Fruit fly (Drosophila melanogaster): ENCODE results near the gene CG34331.
"Not testable (repeated sequence)": the region's sequence is repeated elsewhere in the genome, so short reads cannot be mapped to it uniquely, and the experiment has no call there.

Gene CG34331

DNA sequence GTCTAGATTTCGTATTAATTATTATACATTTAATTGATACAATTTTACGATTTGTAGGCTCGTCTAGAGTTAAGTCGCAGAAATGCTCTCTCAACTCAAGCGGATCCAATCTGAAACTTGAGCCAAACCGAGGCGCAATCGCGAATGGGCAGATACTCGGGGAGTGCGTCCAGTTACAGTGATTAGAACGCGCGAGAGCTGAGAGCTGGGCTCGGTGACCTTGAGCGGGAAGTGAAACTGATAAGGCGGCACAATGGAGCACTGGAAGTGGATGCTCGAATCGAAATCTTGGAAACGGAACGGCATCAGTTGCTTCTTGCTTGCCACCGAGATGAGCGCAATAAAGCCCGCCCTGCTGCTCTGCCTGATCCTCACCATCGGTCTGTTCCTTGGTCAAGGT lies at the start of gene CG34331:
TSS of gene CG34331 (plus strand) at position 301 of the 400 bp plus-strand sequence.
- TF ChIP-seq pan (optimal IDR thresholded peaks at IDR 0.05) (no peak), HLH106 (tag; optimal IDR thresholded peaks at IDR 0.05) (no peak), Rel (GFP tag; optimal IDR thresholded peaks at IDR 0.05) (no peak), Rel (tag; optimal IDR thresholded peaks at IDR 0.05) (no peak), tai (GFP tag; optimal IDR thresholded peaks at IDR 0.05) (no peak), OdsH (GFP tag; optimal IDR thresholded peaks at IDR 0.05) (no peak), lola (GFP tag; optimal IDR thresholded peaks at IDR 0.05) (no peak), Sp1 (GFP tag; optimal IDR thresholded peaks at IDR 0.05) (no peak), usp (GFP tag; optimal IDR thresholded peaks at IDR 0.05) (no peak), Mio (GFP tag; optimal IDR thresholded peaks at IDR 0.05) (no peak), CrebA (GFP tag; optimal IDR thresholded peaks at IDR 0.05; ENCODE audit: borderline replicate concordance) (no peak), dl (GFP tag; optimal IDR thresholded peaks at IDR 0.05; ENCODE audit: insufficient read depth in 1 of 2, partially characterized antibody in 2 of 2) (no peak), jim (GFP tag; optimal IDR thresholded peaks at IDR 0.05) (no peak), sage (GFP tag; optimal IDR thresholded peaks at IDR 0.05) (no peak)

DNA sequence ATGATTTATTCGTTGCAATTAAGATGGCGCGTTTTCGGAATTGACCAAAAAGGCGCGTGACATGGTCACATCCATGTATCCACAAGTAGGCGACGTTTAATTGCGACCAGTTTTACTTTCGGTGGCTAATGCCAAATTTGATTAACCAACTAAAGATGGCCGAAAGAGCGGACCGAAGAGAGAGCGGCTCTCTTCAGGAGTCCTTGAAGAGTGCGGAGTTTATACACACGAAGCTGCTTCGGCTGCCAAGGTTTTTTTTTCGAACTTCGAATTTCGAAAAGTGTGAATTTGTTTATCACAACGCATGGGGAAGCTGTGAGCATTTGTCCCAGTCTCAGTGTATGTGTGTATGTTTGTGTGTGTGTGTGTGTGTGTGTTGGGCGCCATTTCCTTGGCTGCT lies 38.5 kb upstream of the CG34331 start:
- TF ChIP-seq Dif (GFP tag; optimal IDR thresholded peaks at IDR 0.05; ENCODE audit: partially characterized antibody): no peak
- TF ChIP-seq Mio (GFP tag; optimal IDR thresholded peaks at IDR 0.05): no peak
- no peak for TF ChIP-seq Abd-B (GFP tag; optimal IDR thresholded peaks at IDR 0.05)
- no peak for TF ChIP-seq CG9705 (GFP tag; optimal IDR thresholded peaks at IDR 0.05)
- no peak for TF ChIP-seq Hr78 (GFP tag; optimal IDR thresholded peaks at IDR 0.05)

dm6 chrX:20092308-20092707 lies 29.9 kb upstream of the CG34331 start, which contains the start of gene fd19B:
Gene fd19B, minus strand, starts transcription at chrX:20092408.
- TF ChIP-seq dmrt93B (GFP tag; optimal IDR thresholded peaks at IDR 0.05) (no peak), pan (optimal IDR thresholded peaks at IDR 0.05) (no peak)

DNA sequence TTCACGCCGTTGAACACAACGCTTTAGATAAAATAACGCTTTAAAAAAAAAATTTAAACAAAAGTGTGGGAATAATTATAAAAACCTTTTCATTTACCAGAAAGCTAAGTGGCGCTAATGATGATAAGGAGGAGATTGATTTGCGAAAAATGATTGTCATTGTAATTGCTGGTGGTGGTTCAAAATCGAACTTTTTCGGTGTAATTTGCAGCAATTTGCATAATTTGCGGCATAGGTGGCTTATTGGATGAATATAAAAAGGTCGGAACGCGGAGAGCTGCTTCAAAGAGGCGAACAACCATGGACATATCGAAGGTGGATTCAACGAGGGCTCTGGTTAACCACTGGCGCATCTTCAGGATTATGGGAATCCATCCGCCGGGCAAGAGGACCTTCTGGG lies 28.2 kb upstream of the CG34331 start, which contains the start of gene Or19b:
TSS of gene Or19b (plus strand) at position 301 of the 400 bp plus-strand sequence.
- TF ChIP-seq woc, Mio, Jra (GFP tag; optimal IDR thresholded peaks at IDR 0.05): not testable (repeated sequence)

- not testable (repeated sequence) for TF ChIP-seq Dif (GFP tag; optimal IDR thresholded peaks at IDR 0.05; ENCODE audit: partially characterized antibody); usp (GFP tag; optimal IDR thresholded peaks at IDR 0.05); tai (GFP tag; optimal IDR thresholded peaks at IDR 0.05)
Observed at dm6 chrX:20096374-20096773, 25.9 kb upstream of the CG34331 start, which contains the start of gene CG42581. Gene CG42581, minus strand, starts transcription at chrX:20096474.

- no peak for TF ChIP-seq rgr (GFP tag; optimal IDR thresholded peaks at IDR 0.05)
- no peak for TF ChIP-seq CrebA (GFP tag; optimal IDR thresholded peaks at IDR 0.05; ENCODE audit: borderline replicate concordance)
- no peak for TF ChIP-seq CG32264 (GFP tag; optimal IDR thresholded peaks at IDR 0.05)
- TF ChIP-seq OdsH (GFP tag; optimal IDR thresholded peaks at IDR 0.05): no peak
- TF ChIP-seq foxo (GFP tag; optimal IDR thresholded peaks at IDR 0.05): no peak
- no peak for TF ChIP-seq GATAd (GFP tag; optimal IDR thresholded peaks at IDR 0.05)
- no peak for TF ChIP-seq tai (GFP tag; optimal IDR thresholded peaks at IDR 0.05)
Observed at dm6 chrX:20104987-20105386, 17.3 kb upstream of the CG34331 start.

dm6 chrX:20110475-20110874 lies 11.8 kb upstream of the CG34331 start, which contains the start of gene karr:
Gene karr, minus strand, starts transcription at chrX:20110575.
- TF ChIP-seq pan (optimal IDR thresholded peaks at IDR 0.05) (no peak), CG9705 (GFP tag; optimal IDR thresholded peaks at IDR 0.05) (no peak), Sp1 (GFP tag; optimal IDR thresholded peaks at IDR 0.05) (no peak), dl (GFP tag; optimal IDR thresholded peaks at IDR 0.05; ENCODE audit: insufficient read depth in 1 of 2, partially characterized antibody in 2 of 2) (no peak), GATAd (GFP tag; optimal IDR thresholded peaks at IDR 0.05) (no peak), Abd-B (GFP tag; optimal IDR thresholded peaks at IDR 0.05) (no peak)

- no peak for TF ChIP-seq dmrt93B (GFP tag; optimal IDR thresholded peaks at IDR 0.05)
Observed at dm6 chrX:20129554-20129953, 7.3 kb downstream of the CG34331 start.
